Fruit fly (Drosophila melanogaster) S2 (cell line): Measurements from ENCODE around the gene ppk18.

Source experiments
- CG8478 ChIP-seq: fragments of >200 bp; optimal IDR thresholded peaks from 2 replicates; lab custom pipeline; 2018
- CTCF ChIP-seq, 2 experiments: fragments of >200 bp; optimal IDR thresholded peaks; 2 replicates each; lab custom pipeline; 2018

ppk18 gene

DNA sequence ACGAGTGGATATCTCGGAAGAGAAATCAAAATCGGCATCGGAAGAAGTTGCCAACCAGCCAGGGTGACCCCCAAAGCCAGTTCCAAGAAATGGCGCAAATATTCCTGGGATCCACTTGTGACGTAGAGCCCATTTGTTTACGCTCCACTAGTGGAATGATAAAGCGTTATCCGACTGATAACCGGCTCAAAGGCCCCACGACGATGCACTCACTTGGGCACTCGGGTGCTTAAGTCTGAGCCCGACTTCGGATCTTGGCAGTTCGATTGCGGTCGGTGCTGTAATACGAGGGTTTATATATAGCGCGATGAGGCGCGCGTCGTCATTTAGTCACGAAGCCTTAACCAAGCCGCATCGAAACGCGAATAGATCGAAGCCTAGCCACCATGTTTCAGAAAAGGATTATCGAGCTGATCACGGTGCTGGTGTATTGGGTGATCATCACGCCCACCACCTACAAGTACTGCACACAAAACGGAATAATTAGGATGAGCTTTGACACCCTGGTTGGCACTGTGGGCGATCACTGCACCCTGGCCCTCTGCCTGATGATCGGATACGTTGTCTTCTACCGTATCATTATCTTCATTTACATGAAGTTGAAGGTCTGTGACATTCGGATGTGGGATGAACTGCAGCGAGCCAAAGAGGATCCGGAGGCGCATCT is 41.0 kb downstream of the ppk18 start, which contains the start of gene CG13116:
CG13116 (plus strand) TSS at position 323 of the 667 bp plus-strand sequence.
- TF ChIP-seq CG8478 (no peak), CTCF (optimal IDR thresholded peaks at IDR 0.05; lab: Kevin White, UChicago) (no peak)

DNA sequence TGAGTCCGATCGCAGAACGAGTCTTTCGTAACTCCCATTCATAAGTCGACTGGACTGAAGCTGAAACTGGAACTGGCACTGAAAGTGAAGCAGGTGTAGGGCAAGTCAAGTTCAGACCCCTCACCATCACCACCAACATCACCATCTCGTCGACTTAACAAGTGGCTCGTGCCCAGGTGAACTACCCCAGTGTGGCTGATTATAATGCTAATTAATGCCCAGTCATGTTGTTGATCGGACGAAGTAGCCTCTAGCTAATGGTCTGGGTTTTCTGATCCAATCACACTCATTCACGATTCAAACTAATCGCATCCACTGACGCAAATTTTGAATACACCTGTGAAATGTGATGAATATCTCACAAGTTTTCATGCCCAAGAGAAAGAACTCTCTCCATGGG is 42.0 kb downstream of the ppk18 start:
- TF ChIP-seq CTCF (optimal IDR thresholded peaks at IDR 0.05; lab: Kevin White, UChicago), result no peak
- TF ChIP-seq CG8478, result no peak
